Worm (Caenorhabditis elegans): ENCODE results near the gene W10C4.1.

W10C4.1 gene

ce11 chrIII:188426-188888 is 18.5 kb downstream of the W10C4.1 start, which contains the start of gene ubc-20:
TSS of gene ubc-20 (plus strand) at chrIII:188838.
- TF ChIP-seq ceh-48 (tag; optimal IDR thresholded peaks at IDR 0.05) (peak; percentile 53), pax-1 (tag; optimal IDR thresholded peaks at IDR 0.05) (no peak)

DNA sequence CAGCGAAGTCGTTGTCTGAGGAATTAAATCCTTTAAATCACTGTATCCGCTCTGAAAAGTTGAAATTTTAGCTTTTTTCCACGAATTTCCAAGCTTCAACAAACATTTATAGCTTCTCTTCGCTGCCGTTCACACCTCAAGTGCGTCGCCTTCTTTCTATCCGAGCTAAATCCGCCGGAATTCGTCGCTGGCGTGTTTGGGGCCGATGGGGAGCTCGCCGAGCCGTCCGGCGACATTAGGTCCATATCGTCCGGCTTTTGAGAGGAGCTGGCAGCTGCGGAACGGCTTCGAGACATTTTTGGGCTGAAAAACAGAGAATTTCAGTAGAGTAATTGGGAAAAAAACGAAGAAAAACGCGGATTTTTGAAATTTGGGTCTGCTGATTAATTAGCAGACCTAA is 19.1 kb downstream of the W10C4.1 start, which contains the start of gene mxl-2:
Gene mxl-2 (minus strand): TSS at position 303 of the 400 bp plus-strand sequence.
- TF ChIP-seq zip-5 (tag; optimal IDR thresholded peaks at IDR 0.05) (no peak), ceh-34 (tag; optimal IDR thresholded peaks at IDR 0.05) (no peak), ceh-30 (tag; optimal IDR thresholded peaks at IDR 0.05) (no peak), che-1 (tag; optimal IDR thresholded peaks at IDR 0.05) (no peak), ceh-14 (tag; optimal IDR thresholded peaks at IDR 0.05) (no peak), elt-2 (tag; optimal IDR thresholded peaks at IDR 0.05) (no peak), sox-4 (tag; optimal IDR thresholded peaks at IDR 0.05) (no peak), ahr-1 (tag; optimal IDR thresholded peaks at IDR 0.05) (no peak), pros-1 (tag; optimal IDR thresholded peaks at IDR 0.05) (no peak), nhr-11 (tag; optimal IDR thresholded peaks at IDR 0.05) (no peak), tbx-7 (tag; optimal IDR thresholded peaks at IDR 0.05) (no peak), K09A11.1 (tag; optimal IDR thresholded peaks at IDR 0.05; ENCODE audit: insufficient read depth) (no peak)

DNA sequence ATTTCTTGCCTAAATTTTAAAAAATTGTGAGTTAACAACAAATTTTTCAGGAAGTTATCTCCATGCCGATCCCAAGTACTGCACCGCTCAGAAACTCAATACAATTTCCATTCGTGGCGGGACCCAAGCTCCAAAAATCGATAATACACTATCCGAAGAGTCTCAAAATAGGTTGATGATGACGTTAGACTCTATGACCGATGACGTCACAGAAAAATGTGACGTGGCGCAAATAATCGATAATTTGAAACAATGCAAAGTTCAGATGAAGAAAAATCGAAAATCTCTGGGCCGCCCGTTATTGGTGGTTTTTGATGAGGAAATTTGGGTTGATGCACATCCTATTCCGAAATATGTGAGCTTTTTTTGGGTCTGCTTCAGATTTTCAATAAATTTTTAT is 22.6 kb downstream of the W10C4.1 start:
- TF ChIP-seq ztf-16 (tag; optimal IDR thresholded peaks at IDR 0.05) (no peak), Y22D7AL.16 (tag; optimal IDR thresholded peaks at IDR 0.05) (no peak), syd-9 (tag; optimal IDR thresholded peaks at IDR 0.05) (no peak), ama-1 (optimal IDR thresholded peaks at IDR 0.05) (no peak)

- TF ChIP-seq elt-2 (tag; optimal IDR thresholded peaks at IDR 0.05): peak; percentile 70
- TF ChIP-seq hlh-30 (tag; optimal IDR thresholded peaks at IDR 0.05; ENCODE audit: insufficient read depth): no peak
Measured at ce11 chrIII:183072-183471, 23.9 kb downstream of the W10C4.1 start.

DNA sequence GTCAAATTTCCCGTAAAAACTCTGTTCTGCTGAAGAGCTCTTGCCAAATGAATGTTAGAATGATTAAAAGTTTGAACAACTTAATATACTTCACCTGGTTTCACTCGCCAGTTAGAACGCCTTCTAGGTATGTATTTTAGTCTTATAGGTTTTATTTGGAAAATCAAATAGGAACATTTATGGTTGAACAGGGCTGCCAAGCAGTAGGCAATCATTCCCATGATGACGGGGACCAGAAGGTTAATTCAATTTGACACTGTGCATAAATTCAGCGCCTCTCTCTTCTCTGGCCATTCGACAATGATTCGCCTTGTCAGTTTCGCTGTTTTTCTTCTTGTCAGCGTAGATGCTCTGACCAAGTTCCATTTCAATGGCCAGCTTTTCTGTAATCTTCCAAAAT is 24.8 kb downstream of the W10C4.1 start, which contains the start of gene F40G9.15:
Gene F40G9.15 (plus strand): TSS at position 301 of the 400 bp plus-strand sequence.
- TF ChIP-seq ttx-3 (tag; optimal IDR thresholded peaks at IDR 0.05): no peak
- TF ChIP-seq fkh-10 (GFP tag; optimal IDR thresholded peaks at IDR 0.05): no peak
- no peak for TF ChIP-seq ceh-45 (GFP tag; IDR thresholded peaks at IDR 0.05)
- no peak for TF ChIP-seq odd-2 (tag; optimal IDR thresholded peaks at IDR 0.05)
- no peak for TF ChIP-seq ceh-22 (tag; optimal IDR thresholded peaks at IDR 0.05)
- TF ChIP-seq elt-2 (tag; optimal IDR thresholded peaks at IDR 0.05): no peak
- TF ChIP-seq pha-4 (tag; optimal IDR thresholded peaks at IDR 0.05): no peak
- TF ChIP-seq elt-4 (tag; optimal IDR thresholded peaks at IDR 0.05): no peak
- TF ChIP-seq T23F11.4 (GFP tag; optimal IDR thresholded peaks at IDR 0.05): no peak
- TF ChIP-seq ahr-1 (tag; optimal IDR thresholded peaks at IDR 0.05): no peak
- TF ChIP-seq unc-42 (tag; optimal IDR thresholded peaks at IDR 0.05): no peak
- no peak for TF ChIP-seq ceh-6 (GFP tag; optimal IDR thresholded peaks at IDR 0.05)
- no peak for TF ChIP-seq ama-1 (optimal IDR thresholded peaks at IDR 0.05)
- TF ChIP-seq K02D7.2 (tag; optimal IDR thresholded peaks at IDR 0.05): no peak
- no peak for TF ChIP-seq ceh-24 (tag; optimal IDR thresholded peaks at IDR 0.05)
- no peak for TF ChIP-seq K09A11.1 (tag; optimal IDR thresholded peaks at IDR 0.05; ENCODE audit: insufficient read depth)

DNA sequence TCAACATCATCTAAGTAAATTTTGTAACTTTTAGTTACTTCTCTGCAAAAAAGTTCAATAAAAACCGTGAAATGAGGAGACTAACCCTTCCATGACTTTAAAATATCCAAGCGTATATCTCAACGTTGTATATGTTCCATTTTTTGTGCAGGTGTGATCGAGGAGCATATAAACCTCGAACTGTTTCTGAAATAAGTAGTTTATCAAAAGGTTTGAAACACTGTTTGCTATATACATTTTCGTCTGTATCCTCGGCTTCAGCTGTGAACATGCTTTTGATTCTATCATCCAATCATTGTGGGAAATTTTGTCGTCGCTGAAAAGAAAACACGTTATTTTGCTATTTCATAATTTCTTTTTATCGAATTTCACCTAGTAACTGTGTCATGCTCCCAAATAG is 26.0 kb downstream of the W10C4.1 start, which contains the start of gene F40G9.5:
Gene F40G9.5 (plus strand): TSS at position 301 of the 400 bp plus-strand sequence.
- TF ChIP-seq fkh-6 (tag; optimal IDR thresholded peaks at IDR 0.05) (no peak), nfya-1 (tag; optimal IDR thresholded peaks at IDR 0.05) (no peak), ahr-1 (tag; optimal IDR thresholded peaks at IDR 0.05) (no peak), madf-2 (tag; optimal IDR thresholded peaks at IDR 0.05) (no peak), ceh-30 (tag; optimal IDR thresholded peaks at IDR 0.05) (no peak), ceh-22 (tag; optimal IDR thresholded peaks at IDR 0.05) (no peak), F13H6.1 (tag; optimal IDR thresholded peaks at IDR 0.05) (no peak), npax-4 (tag; optimal IDR thresholded peaks at IDR 0.05) (no peak), hlh-6 (tag; optimal IDR thresholded peaks at IDR 0.05) (no peak), K09A11.1 (tag; optimal IDR thresholded peaks at IDR 0.05; ENCODE audit: insufficient read depth) (no peak), tbx-7 (tag; optimal IDR thresholded peaks at IDR 0.05) (no peak), K02D7.2 (tag; optimal IDR thresholded peaks at IDR 0.05) (no peak), ceh-48 (tag; optimal IDR thresholded peaks at IDR 0.05) (no peak)
